Worm (Caenorhabditis elegans): ENCODE results near the gene ttr-26.

ce11 chrV:18565621-18566020, 5.5 kb upstream of the ttr-26 start:
- TF ChIP-seq ama-1 (optimal IDR thresholded peaks at IDR 0.05) (no peak), B0310.2 (tag; optimal IDR thresholded peaks at IDR 0.05) (no peak), flt-1 (GFP tag; IDR thresholded peaks at IDR 0.05) (no peak)

Data from whole organism, early embryonic.